Fruit fly (Drosophila melanogaster): Measurements from ENCODE around the gene CG42675.
A peak's percentile ranks its signal among the peaks of the same experiment; 100 is the strongest.

DNA sequence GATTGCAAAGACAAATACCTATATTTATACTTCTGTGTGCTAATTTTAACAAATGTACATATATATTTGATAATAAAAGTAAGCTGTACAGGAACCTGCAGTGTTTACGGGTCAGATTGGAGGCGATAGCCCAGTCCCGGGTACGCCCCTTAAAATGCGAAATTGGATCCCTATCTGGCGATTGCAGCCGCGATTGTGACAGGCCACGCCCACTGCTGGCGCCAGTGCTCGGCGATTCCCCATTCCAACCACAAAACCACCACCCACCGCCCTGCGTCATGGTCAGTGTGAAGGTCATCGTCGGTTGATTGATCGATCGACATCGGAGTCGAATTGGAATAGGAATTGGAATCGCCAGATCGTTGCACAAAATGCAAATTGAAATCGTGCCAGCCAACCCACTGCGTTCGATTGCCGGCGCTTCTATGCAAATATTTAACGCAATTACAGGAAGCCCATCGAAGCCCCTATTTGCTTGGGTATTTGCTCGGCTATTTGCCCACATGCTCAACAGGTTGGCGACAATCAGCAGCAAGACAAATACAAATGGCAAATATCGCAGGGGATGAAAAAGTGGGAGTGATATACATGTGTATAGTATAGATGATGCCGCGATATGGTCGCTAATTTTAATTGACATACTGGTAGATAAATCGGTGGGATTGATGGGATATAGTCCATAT is 25.4 kb downstream of the CG42675 start:
- TF ChIP-seq spab (GFP tag; optimal IDR thresholded peaks at IDR 0.05) = peak; percentile 35
- TF ChIP-seq CG11294 (GFP tag; IDR thresholded peaks at IDR 0.05) = no peak
- no peak for TF ChIP-seq Ets21C (GFP tag; optimal IDR thresholded peaks at IDR 0.05)
- no peak for TF ChIP-seq CG6808 (GFP tag; optimal IDR thresholded peaks at IDR 0.05)
- TF ChIP-seq Hr4 (GFP tag; optimal IDR thresholded peaks at IDR 0.05) = no peak
- TF ChIP-seq CG3032 (tag; optimal IDR thresholded peaks at IDR 0.05) = peak; percentile 19
- TF ChIP-seq Sox102F (GFP tag; optimal IDR thresholded peaks at IDR 0.05) = no peak
- peak; percentile 41 for TF ChIP-seq fkh (GFP tag; optimal IDR thresholded peaks at IDR 0.05)
- no peak for TF ChIP-seq CG9139 (GFP tag; optimal IDR thresholded peaks at IDR 0.05)
- peak; percentile 21 for TF ChIP-seq CG6792 (GFP tag; optimal IDR thresholded peaks at IDR 0.05)

Measured in whole organism, prepupa.